Fruit fly (Drosophila melanogaster) whole organism: ENCODE data around the gene woc.

Source experiments
- CG8478 ChIP-seq: fragments of >200 bp; optimal IDR thresholded peaks from 2 replicates; lab custom pipeline; 2018; ENCODE audit warnings: inconsistent platforms
- Dll ChIP-seq: fragments of >200 bp; optimal IDR thresholded peaks from 2 replicates; lab custom pipeline; 2017
- EcR ChIP-seq, 2 experiments: fragments of >200 bp; optimal IDR thresholded peaks; 2 replicates each; lab custom pipeline; 2017; ENCODE audit warnings: missing biosample characterization in 2 of 2, missing genetic modification characterization in 2 of 2, missing genetic modification reagents in 2 of 2
- pan ChIP-seq: fragments of >200 bp; optimal IDR thresholded peaks from 2 replicates; lab custom pipeline; 2017
- psq ChIP-seq: fragments of >200 bp; optimal IDR thresholded peaks from 2 replicates; lab custom pipeline; 2017
- usp ChIP-seq: fragments of >200 bp; optimal IDR thresholded peaks from 2 replicates; lab custom pipeline; 2017; ENCODE audit warnings: missing biosample characterization, missing genetic modification characterization, mixed read lengths

DNA sequence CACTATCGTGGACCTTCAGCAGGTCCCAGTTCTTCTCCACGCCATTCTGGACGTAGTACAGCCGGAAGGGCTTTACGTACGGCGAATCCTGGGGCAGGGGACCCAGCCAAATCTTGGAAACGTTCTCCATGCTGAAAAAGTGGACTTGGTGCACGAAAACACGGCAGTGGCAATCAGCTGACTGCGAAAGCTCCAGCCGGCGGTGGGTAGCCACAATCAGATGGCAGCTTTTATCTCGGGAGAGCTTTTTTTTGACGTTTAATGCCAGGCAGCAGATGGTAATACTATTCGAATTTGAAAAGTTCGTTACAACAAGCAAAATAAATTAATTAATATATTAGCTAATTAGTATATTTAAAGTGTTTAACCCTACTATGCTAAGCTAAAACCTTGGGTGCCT, 35.5 kb downstream of the woc start, which contains the start of gene CG42813:
- TF ChIP-seq usp (GFP tag; lab: Kevin White, UChicago), result no peak
- TF ChIP-seq EcR (GFP tag; optimal IDR thresholded peaks at IDR 0.05; lab: Kevin White, UChicago), result no peak
- no peak for TF ChIP-seq psq (lab: Kevin White, UChicago)
- no peak for TF ChIP-seq Dll (lab: Kevin White, UChicago)
- no peak for TF ChIP-seq CG8478 (lab: Kevin White, UChicago)
- TF ChIP-seq pan (lab: Kevin White, UChicago), result no peak
